Fruit fly (Drosophila melanogaster): ENCODE results near the gene Reps.

The Reps gene

DNA sequence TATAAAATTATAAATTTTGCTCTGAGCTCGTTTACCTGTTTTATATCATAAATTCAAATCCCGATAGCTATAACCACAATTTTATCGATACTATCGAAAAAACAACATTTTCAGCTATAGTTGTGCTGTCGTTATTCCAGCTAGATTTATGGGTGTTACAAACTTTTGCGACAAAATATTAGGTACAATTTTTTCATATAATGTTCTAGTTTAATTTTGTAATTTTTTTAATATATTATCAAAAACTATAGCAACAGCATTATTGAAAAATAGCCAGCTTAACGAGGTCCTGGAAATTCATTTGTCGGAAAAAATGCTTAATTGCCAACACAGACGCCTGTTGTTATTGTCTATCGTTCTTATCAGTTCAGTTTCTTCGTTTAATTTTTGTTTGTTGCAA, 15.3 kb downstream of the Reps start, which contains the start of gene Wdr59 (continued):
- peak; percentile 42 for TF ChIP-seq Ssrp (tag; optimal IDR thresholded peaks at IDR 0.05)
- TF ChIP-seq seq (GFP tag; IDR thresholded peaks at IDR 0.05) = no peak
- peak; percentile 70 for TF ChIP-seq slbo (GFP tag; IDR thresholded peaks at IDR 0.05)
- TF ChIP-seq CG2120 (GFP tag; optimal IDR thresholded peaks at IDR 0.05) = peak; percentile 62
- no peak for TF ChIP-seq CG11504 (tag; optimal IDR thresholded peaks at IDR 0.05)
- TF ChIP-seq Rfx (GFP tag; IDR thresholded peaks at IDR 0.05) = peak; percentile 51; the same call in 1 of the 2 replicates
- peak; percentile 83 for TF ChIP-seq BEAF-32 (GFP tag; optimal IDR thresholded peaks at IDR 0.05)
- TF ChIP-seq Hr51 (GFP tag; optimal IDR thresholded peaks at IDR 0.05) = peak in 1 of 2 experiments; percentile 11
- TF ChIP-seq nmo (GFP tag; optimal IDR thresholded peaks at IDR 0.05) = peak; percentile 71
- no peak for TF ChIP-seq mirr (GFP tag; optimal IDR thresholded peaks at IDR 0.05)
- no peak for TF ChIP-seq CG12071 (GFP tag; optimal IDR thresholded peaks at IDR 0.05)
- peak; percentile 58 for TF ChIP-seq az2 (GFP tag; optimal IDR thresholded peaks at IDR 0.05)
- 0 out of 2 replicates have a peak, but pooled peaks have one; percentile 13 for TF ChIP-seq CG14441 (GFP tag; IDR thresholded peaks at IDR 0.05)
- no peak for TF ChIP-seq CG12104 (GFP tag; optimal IDR thresholded peaks at IDR 0.05)
- TF ChIP-seq CG11695 (GFP tag; IDR thresholded peaks at IDR 0.05) = no peak
- TF ChIP-seq Gug (GFP tag; IDR thresholded peaks at IDR 0.05) = peak; percentile 22; the same call in 1 of the 4 replicates
- TF ChIP-seq sqz (GFP tag; optimal IDR thresholded peaks at IDR 0.05) = no peak
- no peak for TF ChIP-seq CG5953 (GFP tag; IDR thresholded peaks at IDR 0.05)
- no peak for TF ChIP-seq Elba2 (GFP tag; optimal IDR thresholded peaks at IDR 0.05)
- no peak for TF ChIP-seq Bdp1 (GFP tag; optimal IDR thresholded peaks at IDR 0.05)
- peak; percentile 33 for TF ChIP-seq CG15696 (tag; optimal IDR thresholded peaks at IDR 0.05)
- no peak for TF ChIP-seq Oli (tag; optimal IDR thresholded peaks at IDR 0.05)
- peak; percentile 75 for TF ChIP-seq CG12391 (tag; optimal IDR thresholded peaks at IDR 0.05)
- no peak for TF ChIP-seq dati (GFP tag; IDR thresholded peaks at IDR 0.05)
- TF ChIP-seq CG15514 (GFP tag; optimal IDR thresholded peaks at IDR 0.05) = peak; percentile 57
- TF ChIP-seq br (optimal IDR thresholded peaks at IDR 0.05) = no peak
- peak; percentile 47 for TF ChIP-seq pzg (GFP tag; optimal IDR thresholded peaks at IDR 0.05)
- TF ChIP-seq CG7928 (GFP tag; optimal IDR thresholded peaks at IDR 0.05) = peak; percentile 38
- no peak for TF ChIP-seq gcm2 (GFP tag; optimal IDR thresholded peaks at IDR 0.05)
- TF ChIP-seq Rx (GFP tag; IDR thresholded peaks at IDR 0.05) = no peak
- peak; percentile 84 for TF ChIP-seq CG13287 (GFP tag; IDR thresholded peaks at IDR 0.05; ENCODE audit: partially characterized antibody)
- no peak for TF ChIP-seq CG11456 (GFP tag; IDR thresholded peaks at IDR 0.05)
- TF ChIP-seq grau (tag; optimal IDR thresholded peaks at IDR 0.05) = no peak
- no peak for TF ChIP-seq nom (GFP tag; optimal IDR thresholded peaks at IDR 0.05)
- no peak for TF ChIP-seq fd102C (GFP tag; optimal IDR thresholded peaks at IDR 0.05)
- no peak for TF ChIP-seq CG14014 (GFP tag; IDR thresholded peaks at IDR 0.05)
- TF ChIP-seq Optix (GFP tag; IDR thresholded peaks at IDR 0.05) = no peak
- no peak for TF ChIP-seq CG4328 (GFP tag; optimal IDR thresholded peaks at IDR 0.05)
- TF ChIP-seq CG4424 (GFP tag; optimal IDR thresholded peaks at IDR 0.05) = peak; percentile 43
- peak; percentile 79 for TF ChIP-seq unc-4 (GFP tag; IDR thresholded peaks at IDR 0.05; ENCODE audit: partially characterized antibody)
- peak; percentile 56; the same call in 1 of the 3 replicates for TF ChIP-seq Dbx (GFP tag; IDR thresholded peaks at IDR 0.05)
- TF ChIP-seq CG10959 (GFP tag; IDR thresholded peaks at IDR 0.05) = no peak
- TF ChIP-seq D19A (tag; optimal IDR thresholded peaks at IDR 0.05) = no peak
- peak; percentile 58 for TF ChIP-seq Abd-B (GFP tag; optimal IDR thresholded peaks at IDR 0.05)
- no peak for TF ChIP-seq CG1024 (GFP tag; IDR thresholded peaks at IDR 0.05)
- TF ChIP-seq hb (GFP tag; IDR thresholded peaks at IDR 0.05; ENCODE audit: partially characterized antibody) = no peak
- TF ChIP-seq CoRest (tag; optimal IDR thresholded peaks at IDR 0.05) = peak; percentile 67
- TF ChIP-seq Hr39 (optimal IDR thresholded peaks at IDR 0.05) = no peak
- no peak for TF ChIP-seq ase (GFP tag; IDR thresholded peaks at IDR 0.05)
- TF ChIP-seq CG17568 (GFP tag; optimal IDR thresholded peaks at IDR 0.05) = no peak
- no peak for TF ChIP-seq CG4820 (GFP tag; optimal IDR thresholded peaks at IDR 0.05)
- TF ChIP-seq CG10654 (GFP tag; optimal IDR thresholded peaks at IDR 0.05) = peak; percentile 8

All from whole organism, embryonic.